Fruit fly (Drosophila melanogaster) whole organism, larva: ENCODE measurements around the gene Nufip.

Source experiments
- noc ChIP-seq: fragments of 200-800 bp; sonication (Bioruptor generic); optimal IDR thresholded peaks from 3 replicates; lab custom pipeline; 2019; ENCODE audit warnings: missing biosample characterization, mild to moderate bottlenecking, missing genetic modification characterization, moderate library complexity

The Nufip gene

dm6 chr3L:18757079-18757815 is 9.1 kb upstream of the Nufip start:
- TF ChIP-seq noc: no peak

DNA sequence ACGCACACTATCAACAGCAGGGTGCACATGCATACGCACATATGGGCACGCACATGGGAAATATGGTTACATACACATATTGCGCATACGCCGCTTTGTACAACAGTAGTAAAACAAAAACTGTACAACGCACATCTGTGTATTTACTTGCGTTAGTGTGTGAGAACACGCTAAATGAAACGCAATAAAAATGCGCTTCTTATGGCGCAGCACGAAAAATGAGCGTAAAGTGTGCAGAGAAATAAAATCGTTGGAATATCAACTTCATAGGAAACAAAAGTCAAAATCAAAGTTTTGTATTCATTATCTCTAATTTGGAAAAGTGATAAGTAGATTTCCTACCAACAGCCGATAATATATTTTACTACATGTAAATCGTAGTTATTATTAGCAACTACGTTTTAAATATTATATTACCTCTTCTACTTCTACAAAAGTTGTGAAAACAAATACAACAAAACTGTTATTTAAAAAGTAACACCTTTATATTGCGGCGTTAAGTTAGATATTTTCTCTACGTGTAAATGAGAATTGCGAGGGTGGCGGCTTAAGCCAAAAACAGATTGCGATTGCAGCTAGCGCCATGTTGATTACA is 8.2 kb upstream of the Nufip start:
- no peak for TF ChIP-seq noc

DNA sequence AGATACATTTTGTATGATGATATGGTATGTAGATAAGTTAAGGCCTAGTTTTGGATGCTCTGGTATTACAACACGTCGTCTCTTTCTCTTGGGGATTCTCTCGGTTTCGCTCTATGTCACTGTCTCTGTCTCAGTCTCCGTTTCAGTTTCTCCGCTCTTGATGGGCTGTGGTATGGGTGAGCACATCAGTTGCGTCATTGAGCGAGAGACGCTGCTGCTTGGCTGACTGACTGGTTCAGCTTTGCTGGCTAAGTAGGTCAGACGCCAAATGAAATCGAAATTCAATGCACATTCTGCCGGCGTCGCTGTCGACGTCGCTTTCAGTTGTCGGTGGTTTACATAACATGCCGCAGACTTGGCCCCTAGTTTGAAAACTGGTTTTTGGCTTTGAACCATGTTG is 5.7 kb upstream of the Nufip start:
- no peak for TF ChIP-seq noc

DNA sequence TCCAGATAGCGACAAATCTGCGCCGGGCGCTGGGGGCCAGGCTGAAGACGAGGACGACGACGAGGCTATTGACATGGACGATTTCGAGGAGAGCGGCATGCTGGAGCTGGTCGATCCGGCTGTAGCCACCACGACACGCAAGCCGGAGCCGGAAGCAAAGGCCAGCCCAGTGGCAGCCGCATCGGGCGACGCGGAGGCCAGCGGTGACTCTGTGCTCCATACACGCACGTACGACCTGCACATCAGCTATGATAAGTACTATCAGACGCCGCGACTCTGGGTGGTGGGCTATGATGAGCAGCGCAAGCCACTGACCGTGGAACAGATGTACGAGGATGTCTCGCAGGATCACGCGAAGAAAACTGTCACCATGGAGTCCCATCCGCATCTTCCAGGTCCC is 1.6 kb upstream of the Nufip start:
- TF ChIP-seq noc: no peak

DNA sequence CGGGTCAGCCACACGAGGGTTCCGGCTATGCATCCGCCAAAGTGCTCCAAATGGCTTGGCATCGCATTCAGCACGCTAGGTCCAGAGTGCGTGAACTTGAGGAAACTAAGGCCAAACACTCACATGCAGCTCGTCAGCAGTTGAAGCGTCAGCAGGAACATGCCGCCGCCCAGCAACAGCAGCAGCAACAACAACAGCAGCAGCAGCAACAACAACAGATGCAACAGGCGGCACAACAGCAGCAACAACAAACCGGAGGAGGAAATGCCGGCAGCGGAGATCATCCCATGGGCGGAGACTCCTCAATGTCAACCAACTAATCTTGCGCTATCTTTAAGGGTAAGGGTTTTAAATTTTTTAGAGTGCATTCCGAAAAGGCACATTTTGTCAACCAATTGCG is 2.0 kb downstream of the Nufip start:
- TF ChIP-seq noc: no peak

DNA sequence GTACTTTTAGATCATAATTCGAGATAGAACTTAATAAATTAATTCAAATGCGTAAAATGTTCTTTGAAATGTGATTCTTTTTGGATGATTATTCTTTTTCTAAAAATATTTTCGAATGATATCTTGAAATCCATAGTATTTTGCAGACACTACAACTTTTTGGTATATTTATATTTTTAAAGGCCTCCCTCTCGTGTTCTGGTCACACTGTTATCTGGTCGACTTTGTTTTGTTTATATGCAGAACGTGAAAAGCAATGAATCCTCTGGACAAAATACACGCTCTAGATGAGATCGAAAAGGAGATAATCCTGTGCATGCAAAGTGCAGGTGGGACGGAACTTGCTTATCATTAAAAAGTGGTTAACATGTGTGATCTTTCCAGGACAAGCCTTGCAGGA is 2.5 kb downstream of the Nufip start, which contains the start of gene MED11:
TSS of gene MED11 (plus strand) at position 210 of the 400 bp plus-strand sequence.
- no peak for TF ChIP-seq noc

DNA sequence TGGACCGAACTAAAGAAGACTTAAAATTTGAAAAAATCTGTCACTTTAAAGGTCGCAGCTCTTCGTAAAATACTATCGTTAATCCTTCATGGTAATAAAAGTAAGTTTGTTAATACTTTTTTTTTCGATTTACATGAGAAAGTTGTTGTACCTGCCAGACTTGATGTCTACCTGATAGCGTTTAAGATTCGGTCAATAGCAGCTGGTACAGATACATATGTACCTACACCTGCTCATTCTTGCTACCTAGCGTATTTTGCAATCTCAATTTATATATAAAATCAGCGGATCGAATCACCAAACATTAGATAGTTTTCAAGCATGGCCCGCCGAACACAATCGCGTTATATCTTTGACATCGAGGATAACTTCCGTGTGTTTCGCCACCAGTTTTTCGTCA is 4.0 kb downstream of the Nufip start, which contains the start of gene CG6885:
TSS of gene CG6885 (plus strand) at position 301 of the 400 bp plus-strand sequence.
- TF ChIP-seq noc: no peak

dm6 chr3L:18743679-18744078 is 4.5 kb downstream of the Nufip start:
- TF ChIP-seq noc: no peak

- no peak for TF ChIP-seq noc
Observed at dm6 chr3L:18742935-18743466, 5.2 kb downstream of the Nufip start.

DNA sequence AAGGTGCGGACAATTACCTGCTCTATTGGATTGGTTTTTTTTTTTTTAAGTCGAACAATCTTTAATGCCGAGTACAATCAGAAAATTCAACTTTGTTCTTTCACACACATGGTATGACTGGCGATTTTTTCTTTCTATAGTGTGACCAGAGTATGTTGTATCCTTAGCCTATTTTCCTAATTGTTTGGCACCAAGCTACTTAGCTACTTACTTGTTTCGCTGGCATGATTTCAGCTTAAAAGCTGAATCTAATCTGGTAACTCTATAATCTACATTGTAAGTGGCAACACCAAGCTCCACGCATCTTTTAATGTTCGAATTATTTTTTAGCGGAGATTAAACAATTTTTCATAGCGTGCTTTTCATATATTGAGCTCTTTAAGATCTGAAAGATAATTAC is 25.0 kb downstream of the Nufip start, which contains the start of gene CG12477:
TSS of gene CG12477 (minus strand) at position 101 of the 400 bp plus-strand sequence.
- no peak for TF ChIP-seq noc

DNA sequence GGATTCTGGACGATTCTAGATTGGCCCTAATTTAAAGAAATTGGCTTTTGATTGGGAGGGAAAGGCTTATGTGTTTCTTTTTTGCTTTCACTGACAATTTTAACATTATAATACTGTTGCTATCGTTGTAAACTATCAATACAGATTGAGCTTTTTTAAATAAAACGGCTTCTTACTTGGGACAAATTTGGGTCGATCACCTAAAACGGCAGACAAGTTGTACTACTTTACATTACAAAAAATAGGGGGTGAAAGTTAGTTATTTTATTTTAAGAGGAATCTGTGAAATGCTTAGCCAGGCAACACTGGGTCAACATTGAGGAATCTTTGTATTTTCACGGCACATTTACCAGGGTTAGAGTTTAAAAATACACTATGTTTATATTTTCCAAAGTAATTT is 49.9 kb downstream of the Nufip start, which contains the start of gene Dic4:
TSS of gene Dic4 (minus strand) at position 101 of the 400 bp plus-strand sequence.
- no peak for TF ChIP-seq noc
